Fruit fly (Drosophila melanogaster): ENCODE measurements around the gene CG11638.

CG11638 gene

dm6 chrX:966818-967217 lies 59.7 kb downstream of the CG11638 start (continued):
- TF ChIP-seq Sin3A (optimal IDR thresholded peaks at IDR 0.05) (no peak), CG2875 (GFP tag; optimal IDR thresholded peaks at IDR 0.05) (no peak), H2.0 (GFP tag; IDR thresholded peaks at IDR 0.05) (no peak), CG14710 (tag; optimal IDR thresholded peaks at IDR 0.05) (no peak), CG13775 (GFP tag; optimal IDR thresholded peaks at IDR 0.05) (no peak), CG32532 (GFP tag; IDR thresholded peaks at IDR 0.05) (peak; percentile 29; the same call in 1 of the 2 replicates), kah (GFP tag; optimal IDR thresholded peaks at IDR 0.05) (no peak), CG11696 (GFP tag; IDR thresholded peaks at IDR 0.05) (no peak), CG6689 (GFP tag; IDR thresholded peaks at IDR 0.05) (0 out of 2 replicates have a peak, but pooled peaks have one; percentile 27), Elba2 (GFP tag; optimal IDR thresholded peaks at IDR 0.05) (no peak), HmgZ (tag; optimal IDR thresholded peaks at IDR 0.05) (no peak), CG10654 (GFP tag; optimal IDR thresholded peaks at IDR 0.05) (no peak), CG3407 (GFP tag; optimal IDR thresholded peaks at IDR 0.05) (no peak), peb (GFP tag; IDR thresholded peaks at IDR 0.05) (no peak), mirr (GFP tag; optimal IDR thresholded peaks at IDR 0.05) (no peak), fd102C (GFP tag; optimal IDR thresholded peaks at IDR 0.05) (no peak), CG14965 (GFP tag; optimal IDR thresholded peaks at IDR 0.05; ENCODE audit: borderline replicate concordance) (no peak), CG7372 (GFP tag; IDR thresholded peaks at IDR 0.05) (no peak), lov (optimal IDR thresholded peaks at IDR 0.05) (no peak), lov (GFP tag; IDR thresholded peaks at IDR 0.05) (no peak), CG14667 (GFP tag; IDR thresholded peaks at IDR 0.05) (no peak), CG30020 (tag; optimal IDR thresholded peaks at IDR 0.05) (no peak), CG17912 (GFP tag; optimal IDR thresholded peaks at IDR 0.05) (no peak), CG10366 (GFP tag; IDR thresholded peaks at IDR 0.05) (peak; percentile 12; the same call in 1 of the 2 replicates), hkb (optimal IDR thresholded peaks at IDR 0.05) (no peak), hkb (GFP tag; IDR thresholded peaks at IDR 0.05) (0 out of 2 replicates have a peak, but pooled peaks have one; percentile 24), nerfin-1 (tag; optimal IDR thresholded peaks at IDR 0.05) (no peak), schlank (tag; optimal IDR thresholded peaks at IDR 0.05) (peak; percentile 23), slbo (GFP tag; IDR thresholded peaks at IDR 0.05) (peak; percentile 56), lab (GFP tag; optimal IDR thresholded peaks at IDR 0.05) (peak; percentile 76), bcd (GFP tag; optimal IDR thresholded peaks at IDR 0.05) (peak; percentile 32), CG8765 (GFP tag; IDR thresholded peaks at IDR 0.05) (no peak), CrebB (tag; optimal IDR thresholded peaks at IDR 0.05) (no peak), CG16813 (GFP tag; IDR thresholded peaks at IDR 0.05; ENCODE audit: partially characterized antibody) (no peak), CG7987 (GFP tag; optimal IDR thresholded peaks at IDR 0.05) (no peak), klu (GFP tag; IDR thresholded peaks at IDR 0.05) (no peak), CG17361 (GFP tag; IDR thresholded peaks at IDR 0.05) (0 out of 3 replicates have a peak, but pooled peaks have one; percentile 25), chif (GFP tag; optimal IDR thresholded peaks at IDR 0.05) (no peak), CG3847 (GFP tag; IDR thresholded peaks at IDR 0.05) (peak; percentile 24; the same call in 1 of the 2 replicates), grau (tag; optimal IDR thresholded peaks at IDR 0.05) (peak; percentile 56), CG5953 (GFP tag; IDR thresholded peaks at IDR 0.05) (no peak), CG10543 (GFP tag; optimal IDR thresholded peaks at IDR 0.05) (no peak), Hr51 (GFP tag; optimal IDR thresholded peaks at IDR 0.05) (peak in 1 of 2 experiments; percentile 40), ranshi (GFP tag; IDR thresholded peaks at IDR 0.05) (peak; percentile 33; the same call in 1 of the 2 replicates), CG11723 (GFP tag; optimal IDR thresholded peaks at IDR 0.05) (no peak), pan (optimal IDR thresholded peaks at IDR 0.05) (no peak), pan (GFP tag; optimal IDR thresholded peaks at IDR 0.05 in 1 of 2, IDR thresholded peaks at IDR 0.05 in 1 of 2) (peak in 1 of 2 experiments; percentile 33), sug (tag; optimal IDR thresholded peaks at IDR 0.05) (peak; percentile 3), dpn (GFP tag; optimal IDR thresholded peaks at IDR 0.05) (peak in 1 of 2 experiments; percentile 2), Atf3 (GFP tag; optimal IDR thresholded peaks at IDR 0.05) (no peak), HLH3B (GFP tag; IDR thresholded peaks at IDR 0.05) (peak; percentile 59), CG12219 (GFP tag; optimal IDR thresholded peaks at IDR 0.05) (no peak)
